Worm (Caenorhabditis elegans) whole organism, early embryonic: ENCODE measurements around the gene dohh-1.

Experiments used
- B0310.2 ChIP-seq: sonication (generic microtip); optimal IDR thresholded peaks from 2 replicates; lab custom pipeline; 2016; ENCODE audit warnings: mild to moderate bottlenecking, missing genetic modification characterization, missing compliant biosample characterization
- aly-1 ChIP-seq: sonication (generic microtip); optimal IDR thresholded peaks from 2 replicates; lab custom pipeline; 2016; ENCODE audit warnings: missing genetic modification characterization, missing compliant biosample characterization
- ama-1 ChIP-seq: fragments of 150-350 bp; optimal IDR thresholded peaks from 2 replicates; lab custom pipeline; 2014
- ceh-36 ChIP-seq: sonication (generic microtip); optimal IDR thresholded peaks from 2 replicates; lab custom pipeline; 2016; ENCODE audit warnings: missing genetic modification characterization, inconsistent platforms, missing compliant biosample characterization
- ets-7 ChIP-seq: sonication (generic microtip); optimal IDR thresholded peaks from 2 replicates; lab custom pipeline; 2016; ENCODE audit warnings: missing genotype, missing genetic modification characterization, missing compliant biosample characterization
- flt-1 ChIP-seq: fragments of 200-800 bp; sonication (Bioruptor generic); IDR thresholded peaks from 2 replicates; pipeline ENCODE4 v1.3.6; 2022; ENCODE audit warnings: missing genetic modification characterization, missing compliant biosample characterization
- hmbx-1 ChIP-seq: sonication (generic microtip); optimal IDR thresholded peaks from 2 replicates; lab custom pipeline; 2016; ENCODE audit warnings: mild to moderate bottlenecking, missing genetic modification characterization, missing compliant biosample characterization
- hmg-4 ChIP-seq: fragments of 200-800 bp; sonication (Bioruptor generic); optimal IDR thresholded peaks from 2 replicates; lab custom pipeline; 2018; ENCODE audit warnings: mild to moderate bottlenecking, missing genetic modification characterization, missing compliant biosample characterization
- hnd-1 ChIP-seq: sonication (generic microtip); optimal IDR thresholded peaks from 2 replicates; lab custom pipeline; 2016; ENCODE audit warnings: missing genetic modification characterization, missing compliant biosample characterization
- pes-1 ChIP-seq: fragments of 200-800 bp; sonication (Bioruptor generic); IDR thresholded peaks from 2 replicates; pipeline ENCODE4 v1.3.6; 2022; ENCODE audit warnings: missing genetic modification reagents, missing genetic modification characterization, missing compliant biosample characterization
- scrt-1 ChIP-seq: fragments of 200-800 bp; sonication (Bioruptor generic); IDR thresholded peaks from 2 replicates; pipeline ENCODE4 v1.3.6; 2022; ENCODE audit warnings: missing genetic modification characterization, missing compliant biosample characterization
- tbx-11 ChIP-seq: fragments of 200-800 bp; sonication (Bioruptor generic); IDR thresholded peaks from 2 replicates; pipeline ENCODE4 v1.3.6; 2022; ENCODE audit warnings: missing genetic modification characterization, missing compliant biosample characterization
- tbx-37 ChIP-seq: fragments of 200-800 bp; sonication (Bioruptor generic); conservative IDR thresholded peaks from 2 replicates; pipeline ENCODE4 v1.3.6; 2022; ENCODE audit warnings: missing genetic modification reagents, missing genetic modification characterization, missing compliant biosample characterization
- tra-4 ChIP-seq: sonication (generic microtip); optimal IDR thresholded peaks from 2 replicates; lab custom pipeline; 2017; ENCODE audit warnings: missing genetic modification characterization, missing compliant biosample characterization

DNA sequence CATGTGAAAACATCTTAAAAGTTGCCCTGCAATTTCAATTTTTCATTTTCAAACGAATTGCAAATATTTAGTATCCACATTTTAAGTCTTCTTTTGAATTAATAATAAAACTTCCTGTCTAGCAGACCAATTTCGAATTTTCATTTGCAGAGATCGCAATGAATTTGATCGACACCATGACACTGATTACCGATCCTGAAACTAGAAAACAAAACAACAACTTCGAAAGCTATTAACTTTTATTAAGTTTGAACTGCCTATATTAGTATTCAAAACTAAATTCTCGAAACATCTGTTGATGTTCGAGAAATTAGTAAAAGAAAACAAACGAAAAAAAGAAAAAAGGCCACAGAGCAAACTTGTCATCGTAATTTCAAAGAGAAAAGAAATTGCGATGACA lies 5.6 kb upstream of the dohh-1 start:
- TF ChIP-seq tbx-11: no peak
- TF ChIP-seq flt-1: no peak
- no peak for TF ChIP-seq ama-1 (lab: Kevin White, UChicago)
- TF ChIP-seq B0310.2 (tag; lab: Kevin White, UChicago): no peak
- TF ChIP-seq hnd-1 (tag; lab: Kevin White, UChicago): no peak
- no peak for TF ChIP-seq hmbx-1 (tag; lab: Kevin White, UChicago)
- no peak for TF ChIP-seq ceh-36 (tag; lab: Kevin White, UChicago)
- no peak for TF ChIP-seq pes-1 (GFP tag; lab: Robert Waterston, UW)
- TF ChIP-seq aly-1 (tag; lab: Kevin White, UChicago): no peak
- TF ChIP-seq tbx-37 (GFP tag; lab: Robert Waterston, UW): no peak
- TF ChIP-seq tra-4 (tag; lab: Kevin White, UChicago): no peak
- no peak for TF ChIP-seq ets-7 (tag; lab: Kevin White, UChicago)
- no peak for TF ChIP-seq hmg-4 (GFP tag; lab: Kevin White, UChicago)
- no peak for TF ChIP-seq scrt-1 (GFP tag; lab: Robert Waterston, UW)
